Fruit fly (Drosophila melanogaster): ENCODE measurements around the gene Sodh2.

The Sodh2 gene

DNA sequence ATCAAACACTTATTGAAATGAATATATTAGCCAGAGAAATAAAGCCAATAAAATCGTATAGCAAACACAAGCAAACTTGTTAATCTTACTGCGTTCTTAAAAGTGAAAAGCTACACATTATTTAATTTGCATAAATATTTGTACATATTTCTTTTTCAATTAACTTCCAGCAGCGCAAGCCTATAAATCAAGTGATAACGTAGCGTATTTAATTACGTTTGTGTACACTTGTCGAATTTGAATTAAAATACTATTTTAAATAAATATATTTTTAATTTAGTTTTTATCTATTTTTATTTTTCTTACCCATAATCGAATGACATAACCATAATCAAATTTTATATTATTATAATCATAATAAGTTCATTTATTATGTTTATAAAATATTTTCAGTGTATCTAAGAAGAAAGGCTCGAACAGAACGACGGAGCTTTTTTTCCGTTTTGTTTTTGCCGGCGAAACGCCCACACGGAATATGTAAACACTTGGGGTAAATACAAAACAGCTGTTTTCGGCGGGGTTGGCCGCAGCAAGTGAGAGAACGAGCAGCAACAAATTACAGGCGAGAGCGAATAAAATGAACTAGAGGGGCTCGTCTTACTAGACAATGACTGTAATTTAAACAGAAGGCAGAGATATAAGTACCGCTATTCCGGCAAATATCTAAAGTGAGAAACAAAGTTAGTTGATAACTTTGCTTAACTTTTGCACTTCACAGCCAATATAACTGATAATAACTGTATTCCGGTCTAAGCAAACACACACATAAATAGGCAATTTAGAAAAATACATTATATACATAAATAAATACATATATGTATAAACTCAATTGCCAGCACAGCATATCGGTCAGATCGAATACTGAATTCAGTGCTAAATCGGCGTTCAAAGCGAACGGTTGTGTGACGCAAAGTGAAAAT, at the start of gene Sodh2:
TSS of gene Sodh2 (plus strand) at position 870 of the 920 bp plus-strand sequence.
- peak; percentile 84 for TF ChIP-seq CG17801 (GFP tag; optimal IDR thresholded peaks at IDR 0.05; ENCODE audit: partially characterized antibody)

DNA sequence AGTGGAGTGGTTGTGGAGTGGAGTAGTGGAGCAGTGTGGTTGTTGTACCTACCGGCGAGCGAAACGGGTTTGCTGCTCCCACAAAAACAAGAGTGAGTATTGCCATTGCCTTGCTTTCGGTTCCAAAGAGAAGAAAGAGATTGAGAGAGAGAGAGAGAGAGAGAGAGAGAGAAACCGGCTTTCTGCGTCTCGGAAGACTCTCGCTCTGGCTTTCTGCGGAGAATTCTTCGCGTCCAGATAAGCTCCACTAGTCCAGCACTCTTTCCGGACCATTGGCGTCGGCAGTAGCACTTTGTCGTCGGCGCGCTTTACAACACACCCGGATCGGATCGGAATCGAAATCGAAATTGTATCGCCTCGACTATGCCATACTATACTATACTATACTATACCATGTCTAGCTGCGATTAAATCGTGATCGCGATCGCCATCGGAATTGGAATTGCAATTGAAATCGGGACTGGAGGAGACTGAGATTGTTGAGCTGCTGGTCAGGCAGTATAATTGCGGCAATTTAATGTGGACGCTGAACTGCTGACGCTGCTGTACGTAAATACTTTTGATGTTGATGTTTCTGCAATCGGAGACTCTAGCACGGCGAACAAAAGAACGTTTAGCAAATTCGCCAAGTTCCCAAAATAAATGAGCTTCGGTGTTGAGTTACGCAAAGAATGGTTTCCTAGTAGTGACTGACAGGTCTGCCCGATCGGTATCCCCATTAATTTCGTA, 49.2 kb upstream of the Sodh2 start, which contains the start of gene Cad86C:
TSS of gene Cad86C (plus strand) at position 284 of the 729 bp plus-strand sequence.
- peak; percentile 34 for TF ChIP-seq CG17801 (GFP tag; optimal IDR thresholded peaks at IDR 0.05; ENCODE audit: partially characterized antibody)

DNA sequence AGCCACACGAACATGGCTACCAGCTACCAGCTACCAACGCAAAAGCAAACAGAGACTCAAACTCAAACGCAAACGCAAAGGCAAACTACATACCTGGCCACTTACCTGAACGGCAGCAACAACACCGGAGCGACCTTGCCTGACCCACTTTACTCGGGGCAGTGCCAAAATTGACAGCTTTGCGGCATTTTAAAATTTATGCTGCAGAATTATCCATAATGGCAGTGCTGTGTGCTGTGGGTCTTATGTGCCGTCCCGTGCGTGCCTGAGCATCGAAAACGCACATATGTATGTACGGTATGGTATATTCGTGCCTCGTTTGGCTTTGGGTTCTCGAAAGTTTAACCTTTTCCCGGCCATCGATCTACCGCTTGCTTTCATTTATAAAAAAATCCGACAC, 47.5 kb upstream of the Sodh2 start:
- TF ChIP-seq CG17801 (GFP tag; optimal IDR thresholded peaks at IDR 0.05; ENCODE audit: partially characterized antibody) = no peak

DNA sequence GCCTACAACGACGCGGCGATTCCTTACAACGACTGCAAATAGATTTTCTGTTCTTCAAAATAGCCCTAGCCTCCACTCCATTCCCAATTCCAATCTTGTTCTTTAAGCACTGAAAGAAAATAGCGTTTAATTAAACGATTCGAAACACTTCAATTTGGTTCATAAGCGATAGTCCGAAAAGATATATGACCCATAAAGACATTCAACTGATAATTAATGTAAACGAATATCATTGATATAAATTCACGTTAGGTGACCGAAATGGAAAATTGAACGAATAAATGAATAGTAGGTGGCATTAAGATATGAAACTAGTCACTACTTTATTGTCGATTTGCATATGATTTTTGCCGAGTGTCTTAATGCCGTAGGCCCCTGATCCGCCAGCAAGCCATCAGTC, 46.4 kb upstream of the Sodh2 start:
- TF ChIP-seq CG17801 (GFP tag; optimal IDR thresholded peaks at IDR 0.05; ENCODE audit: partially characterized antibody) = no peak

DNA sequence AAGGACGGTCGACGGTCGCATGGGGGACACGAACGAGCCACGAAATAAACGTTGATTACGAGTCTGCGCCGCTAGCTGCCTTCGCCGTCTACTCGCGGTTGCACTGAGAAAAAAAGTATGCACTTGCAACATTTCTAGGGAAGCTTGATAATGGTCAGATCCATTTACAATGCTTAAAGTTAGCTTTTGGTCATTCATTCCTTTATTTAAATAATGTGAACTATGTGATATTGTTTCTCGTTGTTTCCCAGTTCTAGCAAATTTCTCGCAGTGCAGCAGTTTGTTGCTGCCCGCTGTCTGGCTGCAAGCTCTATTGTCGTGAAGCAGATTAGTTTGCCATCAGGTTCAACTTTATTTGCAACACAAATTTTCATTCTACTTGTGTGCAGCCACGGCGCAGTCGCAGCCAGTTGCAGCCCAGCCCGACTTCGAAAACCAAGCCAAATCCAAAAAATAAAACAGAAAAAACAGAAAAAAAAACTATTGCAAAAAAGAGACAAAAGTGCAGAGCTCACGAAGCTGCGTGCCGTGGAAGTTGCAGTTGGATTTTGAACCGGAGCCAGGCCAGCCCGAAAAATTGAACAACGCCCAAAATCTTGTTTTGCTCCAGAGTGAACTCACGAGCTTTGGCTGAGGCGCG, 43.5 kb upstream of the Sodh2 start:
- no peak for TF ChIP-seq CG17801 (GFP tag; optimal IDR thresholded peaks at IDR 0.05; ENCODE audit: partially characterized antibody)

DNA sequence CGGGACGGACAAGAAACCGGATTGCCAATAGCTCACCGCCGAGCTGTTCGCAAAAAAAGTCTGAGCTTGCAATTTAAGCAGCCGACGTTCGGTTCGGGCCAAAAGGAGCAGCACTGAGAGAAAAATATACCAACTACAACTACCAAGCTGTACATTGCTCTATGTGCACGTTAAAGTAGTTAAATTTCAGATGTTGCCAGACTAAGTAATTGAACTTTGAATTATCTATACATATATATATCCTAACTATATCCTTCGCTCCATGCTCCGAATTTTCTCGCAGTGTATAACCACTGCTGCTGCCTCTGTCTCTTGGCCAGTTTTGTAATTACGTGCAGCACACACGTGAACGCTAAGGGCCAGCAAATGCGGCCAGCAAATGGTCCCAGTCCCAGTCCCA, 41.3 kb upstream of the Sodh2 start:
- TF ChIP-seq CG17801 (GFP tag; optimal IDR thresholded peaks at IDR 0.05; ENCODE audit: partially characterized antibody) = no peak

DNA sequence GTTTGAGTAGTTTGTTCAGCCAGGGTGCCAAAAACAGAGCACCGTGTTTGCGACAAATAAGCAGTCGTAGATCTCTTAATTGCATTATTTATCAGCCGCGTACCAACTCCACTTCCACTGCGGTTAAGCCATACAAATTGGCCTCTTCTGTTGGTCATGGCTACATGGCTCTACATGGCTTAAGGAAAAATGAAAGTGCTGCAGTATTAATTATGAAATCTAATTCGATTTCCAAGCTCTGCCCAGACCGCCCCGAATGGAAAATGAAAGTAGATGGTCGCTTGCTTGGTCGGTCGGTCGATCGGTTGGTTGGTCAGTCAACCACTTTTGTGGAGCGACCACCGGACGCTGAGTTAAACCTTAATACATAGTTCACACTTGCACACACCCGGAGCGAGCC, 39.3 kb upstream of the Sodh2 start:
- no peak for TF ChIP-seq CG17801 (GFP tag; optimal IDR thresholded peaks at IDR 0.05; ENCODE audit: partially characterized antibody)

DNA sequence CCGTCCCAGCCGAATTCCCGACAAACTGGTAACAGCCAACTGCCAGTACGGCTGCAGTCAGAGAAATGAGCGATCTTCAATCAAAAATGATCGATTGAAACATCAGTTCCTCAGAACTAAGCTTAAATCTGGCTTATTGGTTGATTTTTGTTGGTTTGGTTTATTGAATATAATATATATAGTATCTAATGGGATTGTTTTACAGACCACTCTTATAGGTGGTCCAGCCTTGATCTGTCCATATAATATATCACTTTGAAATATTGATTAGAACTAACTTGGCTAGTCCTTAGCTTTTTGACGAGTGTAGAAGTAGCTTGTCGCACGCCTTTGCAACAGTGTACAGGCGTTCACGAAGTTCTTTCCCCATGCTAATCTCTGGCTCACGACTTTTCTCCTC, 33.8 kb upstream of the Sodh2 start:
- no peak for TF ChIP-seq CG17801 (GFP tag; optimal IDR thresholded peaks at IDR 0.05; ENCODE audit: partially characterized antibody)

DNA sequence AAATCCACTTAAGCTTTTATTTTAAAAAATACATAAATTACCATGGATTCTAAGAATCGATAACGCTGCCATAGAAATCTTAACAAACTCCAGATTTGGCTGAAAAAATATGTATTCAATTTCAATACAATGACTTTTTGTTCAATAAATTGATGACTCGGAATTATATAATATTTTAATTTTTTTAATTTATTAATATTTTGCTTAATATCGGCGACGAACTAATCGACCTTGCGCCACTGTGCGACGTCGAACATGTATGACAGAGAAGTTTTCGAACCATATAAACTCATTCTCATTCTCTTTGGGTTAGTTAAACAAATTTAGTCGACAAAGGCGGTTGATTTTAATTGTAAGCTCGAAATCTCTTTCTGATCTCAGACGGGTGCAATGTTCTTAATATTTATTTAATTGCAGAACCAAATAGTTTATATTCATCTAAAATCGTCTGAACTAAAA, 26.6 kb upstream of the Sodh2 start, which contains the start of gene CG42394:
TSS of gene CG42394 (plus strand) at position 311 of the 459 bp plus-strand sequence.
- TF ChIP-seq CG17801 (GFP tag; optimal IDR thresholded peaks at IDR 0.05; ENCODE audit: partially characterized antibody) = peak; percentile 84

DNA sequence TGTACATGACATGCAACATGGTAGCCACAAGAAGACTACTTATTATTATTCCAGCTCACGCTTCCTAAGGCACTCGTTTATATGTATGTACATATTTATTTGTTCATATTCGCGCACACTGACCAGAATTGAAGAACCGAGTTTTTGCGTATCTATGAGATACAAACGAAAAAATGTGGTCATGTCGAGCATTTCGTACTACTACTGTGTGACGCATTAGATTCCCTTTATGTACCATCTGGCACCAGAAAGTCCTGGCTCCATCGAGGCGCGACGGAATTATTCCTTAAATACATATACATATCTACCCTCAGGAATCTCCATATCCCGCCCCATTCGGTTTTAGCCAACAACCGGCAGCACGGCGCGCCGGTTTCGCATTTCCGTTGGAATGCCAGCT, 25.5 kb upstream of the Sodh2 start:
- no peak for TF ChIP-seq CG17801 (GFP tag; optimal IDR thresholded peaks at IDR 0.05; ENCODE audit: partially characterized antibody)

DNA sequence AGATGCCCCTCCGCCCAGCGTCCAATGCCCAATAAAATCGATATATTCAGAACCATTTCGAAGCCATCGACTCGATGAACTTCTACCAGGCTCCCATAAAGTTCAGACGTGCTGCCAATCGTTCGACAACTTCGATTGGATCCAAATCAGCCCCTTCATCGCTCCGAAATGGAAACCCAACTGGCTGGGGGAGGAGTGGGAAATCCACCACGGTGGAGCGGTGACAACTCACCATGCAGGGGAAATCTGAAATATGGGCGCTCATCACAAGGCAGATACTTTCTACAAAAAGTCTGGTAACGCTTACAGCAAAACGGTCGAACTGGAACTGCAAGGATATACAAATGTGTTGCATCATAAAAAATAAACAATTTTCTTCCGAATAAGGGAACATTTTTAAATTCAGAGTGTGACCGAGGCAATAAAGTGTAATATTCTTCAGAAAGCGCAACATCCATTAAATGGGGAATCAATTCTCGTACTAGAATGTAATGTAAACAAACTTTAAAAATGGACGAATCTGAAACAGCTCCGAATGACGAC, 23.9 kb upstream of the Sodh2 start, which contains the start of gene CG4565:
TSS of gene CG4565 (plus strand) at position 493 of the 543 bp plus-strand sequence.
- TF ChIP-seq CG17801 (GFP tag; optimal IDR thresholded peaks at IDR 0.05; ENCODE audit: partially characterized antibody) = no peak

DNA sequence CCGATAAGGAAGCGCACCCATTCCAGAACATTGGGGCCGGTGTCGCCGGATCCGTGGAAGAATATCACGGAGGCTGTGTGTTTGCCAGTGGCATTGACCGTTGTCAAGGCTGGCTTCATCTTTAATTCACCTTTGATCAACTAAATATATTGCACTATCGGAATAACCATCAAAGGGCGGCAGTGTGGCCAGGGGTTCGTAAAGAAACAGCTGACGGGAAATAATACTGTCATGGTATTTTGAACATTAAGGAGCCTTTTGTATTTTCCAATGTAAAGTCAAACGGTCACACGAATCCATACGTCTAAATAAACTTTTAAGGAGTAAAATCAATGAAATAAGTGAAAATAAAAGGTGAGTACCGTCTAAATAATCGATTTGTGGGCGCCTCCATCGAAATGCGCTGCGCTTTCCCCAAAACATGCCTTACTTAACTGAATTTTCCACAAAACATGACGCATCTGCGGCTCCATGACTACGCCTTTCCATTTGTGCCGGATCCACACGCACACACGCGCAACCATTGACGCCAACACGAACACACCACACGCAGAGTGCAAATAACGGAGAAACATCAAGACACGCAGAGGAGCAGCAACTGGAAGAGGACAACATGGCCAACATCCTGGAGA, 21.8 kb upstream of the Sodh2 start, which contains the start of the genes CG6567 and CG4511:
TSS of gene CG6567 (minus strand) at position 209 of the 632 bp plus-strand sequence.
TSS of gene CG4511 (plus strand) at position 259 of the 632 bp plus-strand sequence.
- TF ChIP-seq CG17801 (GFP tag; optimal IDR thresholded peaks at IDR 0.05; ENCODE audit: partially characterized antibody) = peak; percentile 4

DNA sequence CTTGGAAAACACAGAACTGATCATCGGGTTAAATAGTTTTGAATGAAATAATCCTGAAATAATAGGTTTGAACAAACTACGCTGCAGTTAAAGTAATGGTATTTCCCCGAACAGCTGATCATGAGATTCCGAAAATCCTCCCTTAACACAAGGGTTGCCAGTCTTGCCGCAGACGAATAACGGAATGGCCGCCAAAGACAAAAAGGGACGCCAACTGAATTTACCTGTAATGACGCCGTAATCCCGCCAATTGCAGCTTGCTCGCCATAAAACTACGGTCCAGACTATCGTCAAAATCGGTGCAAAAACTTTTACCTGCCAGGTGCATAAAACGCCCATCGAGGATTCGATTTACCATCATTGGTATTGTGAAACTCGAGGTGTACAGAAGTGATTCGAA, 19.6 kb upstream of the Sodh2 start, which contains the start of gene CG4570:
TSS of gene CG4570 (plus strand) at position 190 of the 400 bp plus-strand sequence.
- no peak for TF ChIP-seq CG17801 (GFP tag; optimal IDR thresholded peaks at IDR 0.05; ENCODE audit: partially characterized antibody)

DNA sequence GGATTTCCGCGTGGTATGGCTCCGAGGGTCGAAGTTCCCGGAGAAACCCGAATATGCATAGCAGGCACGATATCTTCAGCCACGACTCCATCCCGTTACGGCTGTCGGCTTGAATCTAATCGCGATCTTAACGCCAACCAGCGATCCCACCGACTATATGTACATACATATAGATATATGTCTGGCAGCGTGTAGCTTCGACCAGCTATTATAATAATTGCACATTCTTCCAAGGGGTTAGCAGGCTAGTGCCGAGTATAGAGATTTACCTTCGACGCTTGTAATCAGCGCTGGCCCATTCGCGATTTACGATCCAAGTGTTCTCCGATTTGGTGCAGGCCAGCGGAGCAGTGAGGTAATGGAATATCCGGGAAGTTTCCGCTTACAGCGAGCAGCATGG, 16.5 kb upstream of the Sodh2 start, which contains the start of gene CG14694:
TSS of gene CG14694 (minus strand) at position 101 of the 400 bp plus-strand sequence.
- TF ChIP-seq CG17801 (GFP tag; optimal IDR thresholded peaks at IDR 0.05; ENCODE audit: partially characterized antibody) = no peak

All from ovary, adult (tissue).